Worm (Caenorhabditis elegans) whole organism, L1 larva: Measurements from ENCODE around the gene pifk-1.
A peak's percentile ranks its signal among the peaks of the same experiment; 100 is the strongest.

Source experiments
- C04F5.9 ChIP-seq: sonication (generic microtip); optimal IDR thresholded peaks from 2 replicates; lab custom pipeline; 2016; ENCODE audit warnings: missing genetic modification characterization, missing compliant biosample characterization
- C34B4.2 ChIP-seq: sonication (generic microtip); optimal IDR thresholded peaks from 2 replicates; lab custom pipeline; 2017; ENCODE audit warnings: mild to moderate bottlenecking, missing genetic modification characterization, missing compliant biosample characterization
- F16B12.6 ChIP-seq: fragments of 150-350 bp; optimal IDR thresholded peaks from 2 replicates; lab custom pipeline; 2014; ENCODE audit warnings: missing biosample characterization, missing genetic modification characterization
- Y116A8C.19 ChIP-seq: sonication (generic microtip); optimal IDR thresholded peaks from 2 replicates; lab custom pipeline; 2016; ENCODE audit warnings: missing compliant biosample characterization, missing genetic modification characterization, borderline replicate concordance
- alr-1 ChIP-seq: fragments of 200-800 bp; sonication (Bioruptor generic); optimal IDR thresholded peaks from 2 replicates; lab custom pipeline; 2018; ENCODE audit warnings: borderline replicate concordance, mild to moderate bottlenecking, missing genetic modification characterization, missing compliant biosample characterization
- aly-2 ChIP-seq: fragments of 150-350 bp; optimal IDR thresholded peaks from 2 replicates; lab custom pipeline; 2014; ENCODE audit warnings: missing biosample characterization, missing genetic modification characterization
- ama-1 ChIP-seq: fragments of 150-350 bp; optimal IDR thresholded peaks from 2 replicates; lab custom pipeline; 2014
- ceh-82 ChIP-seq, 3 experiments: fragments of 150-350 bp in 1 of 3; sonication (generic microtip) in 2 of 3; optimal IDR thresholded peaks; 2 replicates each; lab custom pipeline; 2014 to 2017; ENCODE audit warnings: missing biosample characterization in 3 of 3, missing genetic modification characterization in 3 of 3
- ceh-90 ChIP-seq: sonication (generic microtip); optimal IDR thresholded peaks from 2 replicates; lab custom pipeline; 2016; ENCODE audit warnings: missing genetic modification characterization, missing compliant biosample characterization
- dpl-1 ChIP-seq, 3 experiments: fragments of 150-350 bp in 2 of 3; sonication (generic microtip) in 1 of 3; optimal IDR thresholded peaks; 2 replicates each; lab custom pipeline; 2014 to 2017; ENCODE audit warnings: missing biosample characterization in 3 of 3, missing genetic modification characterization in 3 of 3, missing genetic modification reagents in 3 of 3
- efl-1 ChIP-seq, 4 experiments: fragments of 150-350 bp; optimal IDR thresholded peaks in 3 of 4; peaks in 1 of 4; 1 replicate in 1 of 4; 2 replicates in 3 of 4; lab custom pipeline; 2014; ENCODE audit warnings: missing biosample characterization in 2 of 4, missing genetic modification characterization in 2 of 4, missing genetic modification reagents in 2 of 4
- efl-3 ChIP-seq: fragments of 200-800 bp; sonication (Bioruptor generic); optimal IDR thresholded peaks from 2 replicates; lab custom pipeline; 2018; ENCODE audit warnings: mild to moderate bottlenecking, missing genetic modification characterization, missing compliant biosample characterization
- egl-13 ChIP-seq: sonication (generic microtip); optimal IDR thresholded peaks from 2 replicates; lab custom pipeline; 2016; ENCODE audit warnings: missing genotype, missing genetic modification reagents, missing genetic modification characterization, missing compliant biosample characterization
- elt-3 ChIP-seq, 6 experiments: fragments of 150-350 bp in 1 of 6; sonication (generic microtip); optimal IDR thresholded peaks; 2 replicates each; lab custom pipeline; 2017 to 2018; ENCODE audit warnings: missing biosample characterization in 6 of 6, missing genetic modification characterization in 6 of 6, inconsistent platforms in 1 of 6
- fkh-10 ChIP-seq: sonication (generic microtip); optimal IDR thresholded peaks from 2 replicates; lab custom pipeline; 2017; ENCODE audit warnings: missing biosample characterization, missing genetic modification reagents, missing genetic modification characterization
- fkh-4 ChIP-seq: sonication (generic microtip); optimal IDR thresholded peaks from 2 replicates; lab custom pipeline; 2016; ENCODE audit warnings: missing compliant biosample characterization, missing genetic modification characterization, borderline replicate concordance
- fos-1 ChIP-seq: fragments of 150-350 bp; optimal IDR thresholded peaks from 2 replicates; lab custom pipeline; 2014; ENCODE audit warnings: missing biosample characterization, missing genetic modification characterization
- grh-1 ChIP-seq: fragments of 200-800 bp; sonication (Bioruptor generic); IDR thresholded peaks from 2 replicates; pipeline ENCODE4 v1.3.6; 2022; ENCODE audit warnings: missing genetic modification reagents, missing genetic modification characterization, missing compliant biosample characterization
- hlh-4 ChIP-seq: sonication (generic microtip); optimal IDR thresholded peaks from 2 replicates; lab custom pipeline; 2016; ENCODE audit warnings: mild to moderate bottlenecking, missing genetic modification characterization, missing compliant biosample characterization
- jun-1 ChIP-seq: fragments of 150-350 bp; optimal IDR thresholded peaks from 2 replicates; lab custom pipeline; 2014; ENCODE audit warnings: missing biosample characterization, missing genetic modification reagents, missing genetic modification characterization
- lin-13 ChIP-seq: fragments of 150-350 bp; optimal IDR thresholded peaks from 2 replicates; lab custom pipeline; 2014; ENCODE audit warnings: missing biosample characterization, missing genetic modification reagents, missing genetic modification characterization
- lin-14 ChIP-seq: fragments of 200-800 bp; sonication (Bioruptor generic); optimal IDR thresholded peaks from 2 replicates; lab custom pipeline; 2018; ENCODE audit warnings: mild to moderate bottlenecking, missing genetic modification characterization, moderate library complexity, missing compliant biosample characterization
- lin-15B ChIP-seq: fragments of 150-350 bp; sonication (generic microtip); optimal IDR thresholded peaks from 3 replicates; lab custom pipeline; 2014; ENCODE audit warnings: missing biosample characterization, missing genetic modification characterization
- lin-35 ChIP-seq, 2 experiments: fragments of 150-350 bp; optimal IDR thresholded peaks; 2 replicates each; lab custom pipeline; 2014; ENCODE audit warnings: missing biosample characterization in 2 of 2, missing genetic modification characterization in 2 of 2, missing genetic modification reagents in 2 of 2
- lir-3 ChIP-seq: sonication (generic microtip); optimal IDR thresholded peaks from 2 replicates; lab custom pipeline; 2016; ENCODE audit warnings: mild to moderate bottlenecking, missing genetic modification characterization, moderate library complexity, missing compliant biosample characterization; ENCODE audit not compliant: poor library complexity
- lsy-2 ChIP-seq, 2 experiments: fragments of 150-350 bp; optimal IDR thresholded peaks; 2 replicates each; lab custom pipeline; 2014; ENCODE audit warnings: missing biosample characterization in 2 of 2, missing genetic modification characterization in 2 of 2
- mep-1 ChIP-seq: fragments of 150-350 bp; optimal IDR thresholded peaks from 2 replicates; lab custom pipeline; 2014; ENCODE audit warnings: missing biosample characterization, missing genetic modification characterization
- nhr-12 ChIP-seq: sonication (generic microtip); optimal IDR thresholded peaks from 2 replicates; lab custom pipeline; 2017; ENCODE audit warnings: missing biosample characterization, missing genetic modification characterization
- nhr-19 ChIP-seq: fragments of 200-800 bp; sonication (Bioruptor generic); conservative IDR thresholded peaks from 2 replicates; pipeline ENCODE4 v1.3.6; 2022; ENCODE audit warnings: missing genetic modification characterization, missing compliant biosample characterization
- nhr-20 ChIP-seq: sonication (generic microtip); optimal IDR thresholded peaks from 2 replicates; lab custom pipeline; 2016; ENCODE audit warnings: mild to moderate bottlenecking, missing genetic modification characterization, missing compliant biosample characterization
- nhr-237 ChIP-seq: fragments of 150-350 bp; optimal IDR thresholded peaks from 2 replicates; lab custom pipeline; 2014; ENCODE audit warnings: missing biosample characterization, missing genetic modification characterization
- nhr-28 ChIP-seq: fragments of 150-350 bp; optimal IDR thresholded peaks from 2 replicates; lab custom pipeline; 2014; ENCODE audit warnings: missing biosample characterization, missing genetic modification characterization
- nhr-47 ChIP-seq: sonication (generic microtip); optimal IDR thresholded peaks from 2 replicates; lab custom pipeline; 2016; ENCODE audit warnings: mild to moderate bottlenecking, missing genetic modification characterization, moderate library complexity, missing compliant biosample characterization
- nhr-71 ChIP-seq: sonication (generic microtip); optimal IDR thresholded peaks from 2 replicates; lab custom pipeline; 2016; ENCODE audit warnings: mild to moderate bottlenecking, missing genetic modification characterization, moderate library complexity, missing compliant biosample characterization
- pax-3 ChIP-seq: fragments of 200-800 bp; sonication (Bioruptor generic); optimal IDR thresholded peaks from 2 replicates; lab custom pipeline; 2018; ENCODE audit warnings: mild to moderate bottlenecking, missing genetic modification characterization, moderate library complexity, missing compliant biosample characterization
- rnt-1 ChIP-seq: sonication (generic microtip); optimal IDR thresholded peaks from 2 replicates; lab custom pipeline; 2016; ENCODE audit warnings: mild to moderate bottlenecking, missing genetic modification characterization, moderate library complexity, missing compliant biosample characterization
- snpc-4 ChIP-seq: fragments of 150-350 bp; optimal IDR thresholded peaks from 2 replicates; lab custom pipeline; 2014; ENCODE audit warnings: missing biosample characterization, missing genetic modification characterization
- snu-23 ChIP-seq: sonication (generic microtip); optimal IDR thresholded peaks from 2 replicates; lab custom pipeline; 2016; ENCODE audit warnings: missing genetic modification characterization, missing compliant biosample characterization
- sox-4 ChIP-seq: sonication (generic microtip); optimal IDR thresholded peaks from 2 replicates; lab custom pipeline; 2016; ENCODE audit warnings: missing genetic modification characterization, missing compliant biosample characterization
- swsn-7 ChIP-seq: sonication (generic microtip); optimal IDR thresholded peaks from 2 replicates; lab custom pipeline; 2016; ENCODE audit warnings: missing genetic modification characterization, missing compliant biosample characterization
- tbx-2 ChIP-seq: sonication (generic microtip); optimal IDR thresholded peaks from 2 replicates; lab custom pipeline; 2016; ENCODE audit warnings: missing genetic modification characterization, missing compliant biosample characterization
- tlp-1 ChIP-seq: fragments of 150-350 bp; optimal IDR thresholded peaks from 2 replicates; lab custom pipeline; 2014; ENCODE audit warnings: missing biosample characterization, missing genetic modification characterization
- unc-130 ChIP-seq: fragments of 150-350 bp; optimal IDR thresholded peaks from 2 replicates; lab custom pipeline; 2017; ENCODE audit warnings: missing biosample characterization, missing genetic modification characterization, inconsistent platforms
- unc-30 ChIP-seq: sonication (generic microtip); optimal IDR thresholded peaks from 2 replicates; lab custom pipeline; 2017; ENCODE audit warnings: missing biosample characterization, missing genetic modification characterization
- vab-15 ChIP-seq: sonication (generic microtip); optimal IDR thresholded peaks from 2 replicates; lab custom pipeline; 2017; ENCODE audit warnings: missing genotype, mild to moderate bottlenecking, missing genetic modification characterization, missing compliant biosample characterization
- xbp-1 ChIP-seq: sonication (generic microtip); optimal IDR thresholded peaks from 2 replicates; lab custom pipeline; 2016; ENCODE audit warnings: missing genetic modification characterization, missing compliant biosample characterization
- zag-1 ChIP-seq: fragments of 150-350 bp; optimal IDR thresholded peaks from 2 replicates; lab custom pipeline; 2014; ENCODE audit warnings: missing biosample characterization, missing genetic modification characterization

The pifk-1 gene

DNA sequence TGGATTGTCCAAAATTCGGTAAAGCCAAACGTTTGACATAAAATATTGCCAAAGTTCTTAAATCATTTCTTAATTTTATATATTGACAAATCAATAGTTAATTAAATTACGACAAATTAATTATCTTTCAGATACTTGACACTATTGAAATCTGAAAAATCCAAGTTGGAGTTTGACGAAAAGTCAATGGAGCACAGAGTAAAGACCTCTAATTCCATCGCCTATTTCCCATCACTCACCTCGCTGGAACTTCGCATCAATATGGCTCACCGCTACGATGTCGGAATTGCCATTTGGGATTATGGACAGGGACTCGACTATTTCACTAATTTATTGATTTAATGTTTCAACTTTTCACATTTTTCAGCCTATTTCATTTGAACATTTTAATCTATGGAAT is 35.8 kb upstream of the pifk-1 start:
- TF ChIP-seq nhr-71 (tag; lab: Kevin White, UChicago) = no peak
- no peak for TF ChIP-seq nhr-19 (GFP tag; lab: Robert Waterston, UW)
- TF ChIP-seq aly-2 (tag; lab: Kevin White, UChicago) = no peak
- TF ChIP-seq nhr-12 (tag; lab: Kevin White, UChicago) = no peak
- TF ChIP-seq lin-14 = no peak

DNA sequence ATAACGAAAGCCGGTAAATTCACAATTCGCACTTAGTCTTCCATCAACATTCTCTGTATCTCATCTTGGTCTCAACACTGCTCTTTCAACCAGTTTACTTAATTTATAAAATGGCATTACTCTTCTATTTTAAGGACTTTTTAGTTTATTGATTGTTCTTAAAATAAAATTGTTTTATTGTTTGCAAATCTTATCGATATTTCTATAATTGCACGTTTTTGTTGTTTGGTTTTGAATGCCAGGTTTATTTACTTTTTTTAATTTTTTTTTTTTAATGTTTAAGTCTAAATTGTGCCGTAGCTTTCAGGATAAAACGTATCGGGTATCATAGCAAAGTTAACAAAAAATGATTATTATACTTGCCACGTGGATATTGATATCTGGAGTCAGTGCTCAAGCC is 33.3 kb upstream of the pifk-1 start, which contains the start of gene chil-10:
chil-10 (plus strand) TSS at position 301 of the 400 bp plus-strand sequence.
- no peak for TF ChIP-seq jun-1 (tag; lab: Kevin White, UChicago)
- TF ChIP-seq fkh-4 (tag; lab: Kevin White, UChicago) = no peak
- TF ChIP-seq grh-1 = no peak
- TF ChIP-seq nhr-20 = no peak
- TF ChIP-seq nhr-237 (tag; lab: Kevin White, UChicago) = no peak
- TF ChIP-seq C34B4.2 (tag; lab: Kevin White, UChicago) = no peak
- TF ChIP-seq lsy-2 (tag; optimal IDR thresholded peaks at IDR 0.05; lab: Kevin White, UChicago) = no peak
- TF ChIP-seq sox-4 (tag; lab: Kevin White, UChicago) = no peak
- no peak for TF ChIP-seq elt-3 (tag; optimal IDR thresholded peaks at IDR 0.05; lab: Kevin White, UChicago)
- no peak for TF ChIP-seq tlp-1 (tag; lab: Kevin White, UChicago)
- no peak for TF ChIP-seq zag-1 (tag; lab: Kevin White, UChicago)
- TF ChIP-seq egl-13 = no peak

ce11 chrX:954499-955061 is 30.3 kb upstream of the pifk-1 start, which contains the start of gene apm-3:
apm-3 (plus strand) TSS chrX:954975.
- no peak for TF ChIP-seq C34B4.2 (tag; lab: Kevin White, UChicago)
- TF ChIP-seq lin-15B (tag; lab: Kevin White, UChicago) = no peak
- TF ChIP-seq mep-1 = peak; percentile 33
- peak; percentile 17 for TF ChIP-seq swsn-7
- TF ChIP-seq nhr-28 (tag; lab: Kevin White, UChicago) = no peak
- TF ChIP-seq lin-14 = peak; percentile 77
- peak in 2 of 3 experiments; percentile 10 to 40 for TF ChIP-seq ceh-82 (tag; optimal IDR thresholded peaks at IDR 0.05; lab: Kevin White, UChicago)
- no peak for TF ChIP-seq C04F5.9 (tag; lab: Kevin White, UChicago)
- TF ChIP-seq lin-13 (GFP tag; lab: Kevin White, UChicago) = peak; percentile 16
- no peak for TF ChIP-seq fos-1 (tag; lab: Kevin White, UChicago)
- peak; percentile 9 for TF ChIP-seq nhr-71 (tag; lab: Kevin White, UChicago)
- peak; percentile 22 for TF ChIP-seq F16B12.6
- peak in 1 of 6 experiments; percentile 20 for TF ChIP-seq elt-3 (tag; optimal IDR thresholded peaks at IDR 0.05; lab: Kevin White, UChicago)
- TF ChIP-seq pax-3 (tag; lab: Kevin White, UChicago) = no peak
- no peak for TF ChIP-seq aly-2 (tag; lab: Kevin White, UChicago)
- peak in 1 of 3 experiments; percentile 31 for TF ChIP-seq dpl-1 (GFP tag; optimal IDR thresholded peaks at IDR 0.05; lab: Kevin White, UChicago)
- TF ChIP-seq nhr-47 = peak; percentile 44
- no peak for TF ChIP-seq alr-1
- no peak for TF ChIP-seq unc-30 (tag; lab: Kevin White, UChicago)
- TF ChIP-seq nhr-12 (tag; lab: Kevin White, UChicago) = no peak
- TF ChIP-seq lir-3 (tag; lab: Kevin White, UChicago) = no peak
- peak; percentile 8 for TF ChIP-seq jun-1 (tag; lab: Kevin White, UChicago)
- no peak for TF ChIP-seq hlh-4
- no peak for TF ChIP-seq efl-3 (GFP tag; lab: Kevin White, UChicago)
- no peak for TF ChIP-seq xbp-1
- TF ChIP-seq lin-35 (GFP tag; optimal IDR thresholded peaks at IDR 0.05; lab: Kevin White, UChicago) = peak; percentile 19 to 41
- TF ChIP-seq rnt-1 = peak; percentile 21
- peak; percentile 10 for TF ChIP-seq tbx-2 (tag; lab: Kevin White, UChicago)
- TF ChIP-seq Y116A8C.19 = no peak
- TF ChIP-seq grh-1 = no peak
- no peak for TF ChIP-seq ama-1 (lab: Kevin White, UChicago)
- TF ChIP-seq unc-130 (tag; lab: Kevin White, UChicago) = peak; percentile 47
- TF ChIP-seq fkh-10 (GFP tag; lab: Kevin White, UChicago) = no peak
- TF ChIP-seq efl-1 (optimal IDR thresholded peaks at IDR 0.05; lab: Kevin White, UChicago) = peak in 1 of 2 experiments; percentile 11
- TF ChIP-seq efl-1 (GFP tag; optimal IDR thresholded peaks at IDR 0.05 in 1 of 2; lab: Kevin White, UChicago) = peak in 1 of 2 experiments; percentile 91
- TF ChIP-seq snpc-4 (tag; lab: Kevin White, UChicago) = no peak
- peak; percentile 49 for TF ChIP-seq snu-23 (GFP tag; lab: Kevin White, UChicago)
- no peak for TF ChIP-seq vab-15 (tag; lab: Kevin White, UChicago)
- TF ChIP-seq sox-4 (tag; lab: Kevin White, UChicago) = no peak
- no peak for TF ChIP-seq ceh-90 (tag; lab: Kevin White, UChicago)
